Worm (Caenorhabditis elegans) whole organism, midembryonic: Measurements from ENCODE around the gene Y73F8A.10.

Source experiments
- T22C8.4 ChIP-seq: fragments of 200-800 bp; sonication (Bioruptor generic); IDR thresholded peaks from 2 replicates; pipeline ENCODE4 v1.3.6; 2022; ENCODE audit warnings: missing genetic modification characterization, missing compliant biosample characterization
- cog-1 ChIP-seq: sonication (generic microtip); optimal IDR thresholded peaks from 2 replicates; lab custom pipeline; 2016; ENCODE audit warnings: missing genetic modification characterization, missing compliant biosample characterization
- flt-1 ChIP-seq: fragments of 200-800 bp; sonication (Bioruptor generic); IDR thresholded peaks from 2 replicates; pipeline ENCODE4 v1.3.6; 2022; ENCODE audit warnings: missing genetic modification characterization, missing compliant biosample characterization
- klf-2 ChIP-seq: fragments of 200-800 bp; sonication (Bioruptor generic); conservative IDR thresholded peaks from 2 replicates; pipeline ENCODE4 v1.3.6; 2022; ENCODE audit warnings: missing genetic modification reagents, missing genetic modification characterization, missing compliant biosample characterization
- med-1 ChIP-seq: sonication (generic microtip); optimal IDR thresholded peaks from 2 replicates; lab custom pipeline; 2017; ENCODE audit warnings: missing genetic modification characterization, mild to moderate bottlenecking, missing compliant biosample characterization, antibody characterized with exemption, missing genetic modification reagents; ENCODE audit not compliant: insufficient read depth
- ref-1 ChIP-seq: fragments of 200-800 bp; sonication (Bioruptor generic); conservative IDR thresholded peaks from 2 replicates; pipeline ENCODE4 v1.3.6; 2022; ENCODE audit warnings: missing genetic modification reagents, missing genetic modification characterization, missing compliant biosample characterization
- tab-1 ChIP-seq: fragments of 200-800 bp; sonication (Bioruptor generic); IDR thresholded peaks from 2 replicates; pipeline ENCODE4 v1.3.6; 2022; ENCODE audit warnings: missing genetic modification characterization, missing compliant biosample characterization
- ztf-29 ChIP-seq: fragments of 200-800 bp; sonication (Bioruptor generic); IDR thresholded peaks from 2 replicates; pipeline ENCODE4 v1.3.6; 2022; ENCODE audit warnings: missing genetic modification reagents, missing genetic modification characterization, missing compliant biosample characterization

DNA sequence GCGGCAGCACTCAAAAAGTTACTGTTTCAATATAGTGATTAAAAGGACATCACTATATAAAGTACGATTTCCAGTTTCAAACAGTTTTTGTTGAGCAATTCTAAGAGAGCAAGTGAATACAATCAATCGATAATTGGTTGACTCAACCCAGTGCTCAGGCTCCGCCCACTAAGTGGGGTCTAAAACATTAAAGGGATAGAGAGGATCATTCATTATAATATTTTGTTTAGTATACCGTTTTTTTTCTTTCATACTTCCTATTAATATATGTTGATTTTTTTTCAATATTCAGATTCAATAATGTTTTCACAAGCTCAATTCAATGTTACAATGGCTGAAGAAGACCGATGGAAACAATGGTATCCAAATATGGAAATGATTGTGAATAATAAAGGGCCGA lies 29.5 kb downstream of the Y73F8A.10 start, which contains the start of gene tbx-39:
- no peak for TF ChIP-seq flt-1 (GFP tag; lab: Robert Waterston, UW)
- TF ChIP-seq med-1, result no peak
- no peak for TF ChIP-seq ztf-29 (GFP tag; lab: Robert Waterston, UW)
- TF ChIP-seq tab-1 (GFP tag; lab: Robert Waterston, UW), result no peak
- TF ChIP-seq ref-1, result no peak
- TF ChIP-seq T22C8.4 (GFP tag; lab: Robert Waterston, UW), result no peak
- no peak for TF ChIP-seq cog-1
- no peak for TF ChIP-seq klf-2
